Worm (Caenorhabditis elegans): ENCODE measurements around the gene mfsd-6.

DNA sequence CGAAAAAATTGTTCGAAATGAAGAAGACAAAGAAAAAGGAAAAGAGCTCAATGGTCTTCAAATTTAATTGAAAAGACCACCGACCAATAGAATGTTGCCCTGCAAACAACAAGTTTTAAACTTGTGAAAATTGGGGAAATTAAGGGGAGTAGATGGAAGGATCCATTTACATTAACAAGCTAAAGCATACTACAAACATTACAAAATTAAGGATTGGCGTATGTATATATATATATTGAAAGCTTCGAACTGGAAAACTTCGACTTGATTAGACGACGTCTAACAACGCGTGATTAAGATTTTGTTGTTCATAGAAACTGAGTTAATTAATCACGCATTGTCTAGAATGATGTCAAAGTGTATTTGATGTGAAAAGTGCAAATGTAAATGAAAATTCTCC is 9.0 kb upstream of the mfsd-6 start, which contains the start of gene R13A5.15:
- no peak for TF ChIP-seq ztf-3 (GFP tag; optimal IDR thresholded peaks at IDR 0.05)
- no peak for TF ChIP-seq nfya-1 (tag; optimal IDR thresholded peaks at IDR 0.05; ENCODE audit: borderline replicate concordance, insufficient read depth)
- TF ChIP-seq lag-1 (GFP tag; IDR thresholded peaks at IDR 0.05) = no peak

Measured in whole organism, young adult.